Worm (Caenorhabditis elegans): ENCODE results near the gene srbc-38.

The srbc-38 gene

ce11 chrV:676550-677084, 30.4 kb upstream of the srbc-38 start, which contains the start of the genes fbxa-72 and srx-21:
TSS of gene fbxa-72 (minus strand) at chrV:676753.
TSS of gene srx-21 (plus strand) at chrV:677034.
- no peak for TF ChIP-seq sea-2 (GFP tag; IDR thresholded peaks at IDR 0.05)
- no peak for TF ChIP-seq nhr-90 (tag; optimal IDR thresholded peaks at IDR 0.05)
- peak; percentile 69 for TF ChIP-seq nhr-80 (tag; optimal IDR thresholded peaks at IDR 0.05)
- no peak for TF ChIP-seq nfya-1 (tag; optimal IDR thresholded peaks at IDR 0.05; ENCODE audit: borderline replicate concordance, insufficient read depth)

ce11 chrV:679663-680062, 27.4 kb upstream of the srbc-38 start, which contains the start of gene srx-22:
TSS of gene srx-22 (plus strand) at chrV:679963.
- TF ChIP-seq ama-1 (optimal IDR thresholded peaks at IDR 0.05), result no peak
- no peak for TF ChIP-seq ama-1 (GFP tag; optimal IDR thresholded peaks at IDR 0.05)
- TF ChIP-seq B0336.3 (GFP tag; IDR thresholded peaks at IDR 0.05), result no peak
- no peak for TF ChIP-seq ztf-18 (tag; optimal IDR thresholded peaks at IDR 0.05)
- no peak for TF ChIP-seq lsl-1 (GFP tag; optimal IDR thresholded peaks at IDR 0.05)
- no peak for TF ChIP-seq atf-7 (tag; optimal IDR thresholded peaks at IDR 0.05)
- no peak for TF ChIP-seq Y95B8A.8 (GFP tag; IDR thresholded peaks at IDR 0.05)
- no peak for TF ChIP-seq nfya-2 (GFP tag; IDR thresholded peaks at IDR 0.05)
- no peak for TF ChIP-seq gei-17 (GFP tag; optimal IDR thresholded peaks at IDR 0.05)
- no peak for TF ChIP-seq lin-26 (GFP tag; IDR thresholded peaks at IDR 0.05)
- no peak for TF ChIP-seq egl-18 (GFP tag; IDR thresholded peaks at IDR 0.05)

- TF ChIP-seq F57C9.4 (tag; optimal IDR thresholded peaks at IDR 0.05) (no peak), F39B2.1 (GFP tag; IDR thresholded peaks at IDR 0.05) (no peak), B0019.2 (GFP tag; conservative IDR thresholded peaks at IDR 0.05) (no peak)
These were observed 25.0 kb upstream of the srbc-38 start, which contains the start of gene srx-23 for ce11 chrV:682031-682430. TSS of gene srx-23 (plus strand) at chrV:682331.

- TF ChIP-seq nhr-80 (tag; optimal IDR thresholded peaks at IDR 0.05) (peak; percentile 21), hmg-20 (GFP tag; IDR thresholded peaks at IDR 0.05) (no peak)
These were observed 23.2 kb upstream of the srbc-38 start, which contains the start of gene F31F4.1 for ce11 chrV:683858-684257. TSS of gene F31F4.1 (plus strand) at chrV:684060.

ce11 chrV:687384-687783, 19.6 kb upstream of the srbc-38 start, which contains the start of gene H25P19.1:
TSS of gene H25P19.1 (plus strand) at chrV:687684.
- TF ChIP-seq sptf-2 (GFP tag; optimal IDR thresholded peaks at IDR 0.05) (no peak), lsl-1 (GFP tag; optimal IDR thresholded peaks at IDR 0.05) (no peak), ztf-25 (GFP tag; IDR thresholded peaks at IDR 0.05) (no peak), nhr-179 (tag; optimal IDR thresholded peaks at IDR 0.05) (no peak)

- TF ChIP-seq tbx-9 (tag; optimal IDR thresholded peaks at IDR 0.05; ENCODE audit: borderline replicate concordance), result no peak
- peak; percentile 46; the same call in 1 of the 2 replicates for TF ChIP-seq egrh-3 (GFP tag; IDR thresholded peaks at IDR 0.05)
- TF ChIP-seq nhr-120 (GFP tag; IDR thresholded peaks at IDR 0.05), result no peak
- TF ChIP-seq bed-2 (GFP tag; IDR thresholded peaks at IDR 0.05), result no peak
- peak; percentile 70 for TF ChIP-seq zfh-2 (GFP tag; conservative IDR thresholded peaks at IDR 0.05)
These were observed 17.5 kb upstream of the srbc-38 start for ce11 chrV:689538-689937.

- no peak for TF ChIP-seq xnd-1 (tag; optimal IDR thresholded peaks at IDR 0.05)
- no peak for TF ChIP-seq lin-54 (GFP tag; optimal IDR thresholded peaks at IDR 0.05)
- TF ChIP-seq sdz-38 (tag; optimal IDR thresholded peaks at IDR 0.05), result no peak
These were observed 14.1 kb upstream of the srbc-38 start, which contains the start of gene srx-4 for ce11 chrV:692720-693422. TSS of gene srx-4 (minus strand) at chrV:692770.
